Worm (Caenorhabditis elegans) whole organism, early embryonic: ENCODE data around the gene R05H10.3.

Experiments used
- B0310.2 ChIP-seq: sonication (generic microtip); optimal IDR thresholded peaks from 2 replicates; lab custom pipeline; 2016; ENCODE audit warnings: mild to moderate bottlenecking, missing genetic modification characterization, missing compliant biosample characterization
- ama-1 ChIP-seq: fragments of 150-350 bp; optimal IDR thresholded peaks from 2 replicates; lab custom pipeline; 2014
- ceh-13 ChIP-seq: fragments of 200-800 bp; sonication (Bioruptor generic); optimal IDR thresholded peaks from 2 replicates; lab custom pipeline; 2018; ENCODE audit warnings: mild to moderate bottlenecking, missing genetic modification characterization, missing compliant biosample characterization
- ets-7 ChIP-seq: sonication (generic microtip); optimal IDR thresholded peaks from 2 replicates; lab custom pipeline; 2016; ENCODE audit warnings: missing genotype, missing genetic modification characterization, missing compliant biosample characterization
- flt-1 ChIP-seq: fragments of 200-800 bp; sonication (Bioruptor generic); IDR thresholded peaks from 2 replicates; pipeline ENCODE4 v1.3.6; 2022; ENCODE audit warnings: missing genetic modification characterization, missing compliant biosample characterization
- hmg-4 ChIP-seq: fragments of 200-800 bp; sonication (Bioruptor generic); optimal IDR thresholded peaks from 2 replicates; lab custom pipeline; 2018; ENCODE audit warnings: mild to moderate bottlenecking, missing genetic modification characterization, missing compliant biosample characterization
- pes-1 ChIP-seq: fragments of 200-800 bp; sonication (Bioruptor generic); IDR thresholded peaks from 2 replicates; pipeline ENCODE4 v1.3.6; 2022; ENCODE audit warnings: missing genetic modification reagents, missing genetic modification characterization, missing compliant biosample characterization
- scrt-1 ChIP-seq: fragments of 200-800 bp; sonication (Bioruptor generic); IDR thresholded peaks from 2 replicates; pipeline ENCODE4 v1.3.6; 2022; ENCODE audit warnings: missing genetic modification characterization, missing compliant biosample characterization
- sea-1 ChIP-seq: fragments of 200-800 bp; sonication (Bioruptor generic); conservative IDR thresholded peaks from 2 replicates; pipeline ENCODE4 v1.3.6; 2022; ENCODE audit warnings: missing genetic modification characterization, missing compliant biosample characterization
- tbx-11 ChIP-seq: fragments of 200-800 bp; sonication (Bioruptor generic); IDR thresholded peaks from 2 replicates; pipeline ENCODE4 v1.3.6; 2022; ENCODE audit warnings: missing genetic modification characterization, missing compliant biosample characterization
- tbx-37 ChIP-seq: fragments of 200-800 bp; sonication (Bioruptor generic); conservative IDR thresholded peaks from 2 replicates; pipeline ENCODE4 v1.3.6; 2022; ENCODE audit warnings: missing genetic modification reagents, missing genetic modification characterization, missing compliant biosample characterization
- tra-4 ChIP-seq: sonication (generic microtip); optimal IDR thresholded peaks from 2 replicates; lab custom pipeline; 2017; ENCODE audit warnings: missing genetic modification characterization, missing compliant biosample characterization

DNA sequence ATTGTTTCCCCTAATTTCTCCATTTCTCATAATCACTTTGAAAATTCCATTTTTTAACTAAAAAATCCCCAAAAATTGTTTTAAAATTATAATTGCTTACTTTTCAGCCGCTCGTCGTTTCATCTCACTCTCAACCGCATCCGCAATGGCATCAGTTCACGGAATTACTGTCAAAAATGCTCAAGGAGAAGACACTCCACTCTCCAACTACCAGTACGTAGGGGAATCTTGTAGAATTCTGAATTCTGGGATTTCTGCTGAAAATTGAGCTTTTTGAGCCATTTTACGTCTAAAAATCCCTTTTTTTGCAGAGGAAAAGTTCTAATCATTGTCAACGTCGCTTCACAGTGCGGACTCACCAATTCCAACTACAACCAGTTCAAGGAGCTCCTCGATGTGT, 2.2 kb upstream of the R05H10.3 start:
- TF ChIP-seq scrt-1 (GFP tag; lab: Robert Waterston, UW) (no peak), tra-4 (no peak), tbx-11 (GFP tag; lab: Robert Waterston, UW) (no peak), ets-7 (tag; lab: Kevin White, UChicago) (no peak), flt-1 (GFP tag; lab: Robert Waterston, UW) (no peak), ama-1 (lab: Kevin White, UChicago) (no peak), tbx-37 (GFP tag; lab: Robert Waterston, UW) (no peak), ceh-13 (no peak), hmg-4 (no peak), pes-1 (no peak), B0310.2 (no peak), sea-1 (no peak)
